Worm (Caenorhabditis elegans): ENCODE data around the gene F10D7.5.

DNA sequence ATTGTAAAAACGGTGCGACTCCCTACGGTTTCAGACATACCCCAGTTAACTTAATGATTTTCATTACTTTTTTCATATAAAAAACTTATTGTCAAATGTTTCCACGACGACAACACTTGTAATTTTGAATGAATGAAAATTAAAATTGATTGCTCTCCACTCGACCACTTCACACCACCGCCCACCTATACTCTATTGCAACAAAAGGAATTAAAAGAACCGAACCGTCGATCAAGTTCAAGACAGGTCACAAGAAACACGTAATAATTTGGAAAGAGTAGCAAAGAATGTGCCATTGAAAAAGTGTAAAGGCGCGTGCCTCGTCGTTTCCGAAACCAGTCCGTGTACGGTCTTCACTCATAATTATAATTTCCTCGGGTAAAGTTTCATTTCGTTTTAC is 28.9 kb downstream of the F10D7.5 start, which contains the start of gene F10D7.11:
- TF ChIP-seq ceh-9 (tag; optimal IDR thresholded peaks at IDR 0.05) = no peak
- TF ChIP-seq nfya-1 (tag; optimal IDR thresholded peaks at IDR 0.05) = no peak
- TF ChIP-seq tbx-7 (tag; optimal IDR thresholded peaks at IDR 0.05) = no peak
- no peak for TF ChIP-seq C38D4.7 (GFP tag; optimal IDR thresholded peaks at IDR 0.05)
- TF ChIP-seq sox-4 (tag; optimal IDR thresholded peaks at IDR 0.05) = no peak
- TF ChIP-seq dve-1 (tag; optimal IDR thresholded peaks at IDR 0.05) = no peak
- no peak for TF ChIP-seq zip-5 (tag; optimal IDR thresholded peaks at IDR 0.05)
- no peak for TF ChIP-seq hlh-6 (tag; optimal IDR thresholded peaks at IDR 0.05)
- TF ChIP-seq sdc-2 (tag; optimal IDR thresholded peaks at IDR 0.05) = no peak
- TF ChIP-seq ztf-16 (tag; optimal IDR thresholded peaks at IDR 0.05) = no peak
